Worm (Caenorhabditis elegans) whole organism, L1 larva: Measurements from ENCODE around the gene C32D5.10.

ENCODE experiments used
- C16A3.4 ChIP-seq: fragments of 150-350 bp; optimal IDR thresholded peaks from 2 replicates; lab custom pipeline; 2014; ENCODE audit warnings: missing biosample characterization, missing genetic modification characterization
- aha-1 ChIP-seq: fragments of 150-350 bp; optimal IDR thresholded peaks from 2 replicates; lab custom pipeline; 2014; ENCODE audit warnings: missing biosample characterization, missing genetic modification characterization
- alr-1 ChIP-seq: fragments of 200-800 bp; sonication (Bioruptor generic); optimal IDR thresholded peaks from 2 replicates; lab custom pipeline; 2018; ENCODE audit warnings: borderline replicate concordance, mild to moderate bottlenecking, missing genetic modification characterization, missing compliant biosample characterization
- ama-1 ChIP-seq: fragments of 150-350 bp; optimal IDR thresholded peaks from 2 replicates; lab custom pipeline; 2014
- blmp-1 ChIP-seq: fragments of 150-350 bp; optimal IDR thresholded peaks from 2 replicates; lab custom pipeline; 2014; ENCODE audit warnings: missing biosample characterization, missing genetic modification characterization
- ceh-82 ChIP-seq, 3 experiments: fragments of 150-350 bp in 1 of 3; sonication (generic microtip) in 2 of 3; optimal IDR thresholded peaks; 2 replicates each; lab custom pipeline; 2014 to 2017; ENCODE audit warnings: missing biosample characterization in 3 of 3, missing genetic modification characterization in 3 of 3
- ceh-88 ChIP-seq: fragments of 200-800 bp; sonication (Bioruptor generic); IDR thresholded peaks from 2 replicates; pipeline ENCODE4 v1.3.6; 2022; ENCODE audit warnings: missing genetic modification characterization, missing compliant biosample characterization
- ceh-90 ChIP-seq: sonication (generic microtip); optimal IDR thresholded peaks from 2 replicates; lab custom pipeline; 2016; ENCODE audit warnings: missing genetic modification characterization, missing compliant biosample characterization
- dpl-1 ChIP-seq, 3 experiments: fragments of 150-350 bp in 2 of 3; sonication (generic microtip) in 1 of 3; optimal IDR thresholded peaks; 2 replicates each; lab custom pipeline; 2014 to 2017; ENCODE audit warnings: missing biosample characterization in 3 of 3, missing genetic modification characterization in 3 of 3, missing genetic modification reagents in 3 of 3
- efl-1 ChIP-seq, 4 experiments: fragments of 150-350 bp; optimal IDR thresholded peaks in 3 of 4; peaks in 1 of 4; 1 replicate in 1 of 4; 2 replicates in 3 of 4; lab custom pipeline; 2014; ENCODE audit warnings: missing biosample characterization in 2 of 4, missing genetic modification characterization in 2 of 4, missing genetic modification reagents in 2 of 4
- egl-13 ChIP-seq: sonication (generic microtip); optimal IDR thresholded peaks from 2 replicates; lab custom pipeline; 2016; ENCODE audit warnings: missing genotype, missing genetic modification reagents, missing genetic modification characterization, missing compliant biosample characterization
- elt-2 ChIP-seq: sonication (generic microtip); optimal IDR thresholded peaks from 2 replicates; lab custom pipeline; 2016; ENCODE audit warnings: missing genetic modification characterization, mild to moderate bottlenecking, inconsistent platforms, missing compliant biosample characterization, missing genetic modification reagents
- elt-3 ChIP-seq, 6 experiments: fragments of 150-350 bp in 1 of 6; sonication (generic microtip); optimal IDR thresholded peaks; 2 replicates each; lab custom pipeline; 2017 to 2018; ENCODE audit warnings: missing biosample characterization in 6 of 6, missing genetic modification characterization in 6 of 6, inconsistent platforms in 1 of 6
- fkh-10 ChIP-seq: sonication (generic microtip); optimal IDR thresholded peaks from 2 replicates; lab custom pipeline; 2017; ENCODE audit warnings: missing biosample characterization, missing genetic modification reagents, missing genetic modification characterization
- fkh-4 ChIP-seq: sonication (generic microtip); optimal IDR thresholded peaks from 2 replicates; lab custom pipeline; 2016; ENCODE audit warnings: missing compliant biosample characterization, missing genetic modification characterization, borderline replicate concordance
- fkh-8 ChIP-seq: sonication (generic microtip); optimal IDR thresholded peaks from 2 replicates; lab custom pipeline; 2016; ENCODE audit warnings: mild to moderate bottlenecking, missing genetic modification characterization, missing compliant biosample characterization
- grh-1 ChIP-seq: fragments of 200-800 bp; sonication (Bioruptor generic); IDR thresholded peaks from 2 replicates; pipeline ENCODE4 v1.3.6; 2022; ENCODE audit warnings: missing genetic modification reagents, missing genetic modification characterization, missing compliant biosample characterization
- isw-1 ChIP-seq: fragments of 200-800 bp; sonication (Bioruptor generic); IDR thresholded peaks from 2 replicates; pipeline ENCODE4 v1.3.6; 2022; ENCODE audit warnings: missing genetic modification characterization, missing compliant biosample characterization
- lin-13 ChIP-seq: fragments of 150-350 bp; optimal IDR thresholded peaks from 2 replicates; lab custom pipeline; 2014; ENCODE audit warnings: missing biosample characterization, missing genetic modification reagents, missing genetic modification characterization
- lin-14 ChIP-seq: fragments of 200-800 bp; sonication (Bioruptor generic); optimal IDR thresholded peaks from 2 replicates; lab custom pipeline; 2018; ENCODE audit warnings: mild to moderate bottlenecking, missing genetic modification characterization, moderate library complexity, missing compliant biosample characterization
- lin-35 ChIP-seq, 2 experiments: fragments of 150-350 bp; optimal IDR thresholded peaks; 2 replicates each; lab custom pipeline; 2014; ENCODE audit warnings: missing biosample characterization in 2 of 2, missing genetic modification characterization in 2 of 2, missing genetic modification reagents in 2 of 2
- lin-39 ChIP-seq: fragments of 150-350 bp; optimal IDR thresholded peaks from 2 replicates; lab custom pipeline; 2014; ENCODE audit warnings: missing biosample characterization, missing genetic modification reagents, missing genetic modification characterization
- lsy-2 ChIP-seq, 2 experiments: fragments of 150-350 bp; optimal IDR thresholded peaks; 2 replicates each; lab custom pipeline; 2014; ENCODE audit warnings: missing biosample characterization in 2 of 2, missing genetic modification characterization in 2 of 2
- mab-9 ChIP-seq: fragments of 200-800 bp; sonication (Bioruptor generic); IDR thresholded peaks from 2 replicates; pipeline ENCODE4 v1.3.6; 2022; ENCODE audit warnings: missing genetic modification reagents, missing genetic modification characterization, missing compliant biosample characterization
- mdl-1 ChIP-seq, 2 experiments: fragments of 150-350 bp; optimal IDR thresholded peaks; 2 replicates each; lab custom pipeline; 2014 to 2017; ENCODE audit warnings: missing biosample characterization in 2 of 2, missing genetic modification characterization in 2 of 2, inconsistent platforms in 1 of 2
- mep-1 ChIP-seq: fragments of 150-350 bp; optimal IDR thresholded peaks from 2 replicates; lab custom pipeline; 2014; ENCODE audit warnings: missing biosample characterization, missing genetic modification characterization
- nhr-11 ChIP-seq: fragments of 150-350 bp; optimal IDR thresholded peaks from 2 replicates; lab custom pipeline; 2014; ENCODE audit warnings: missing biosample characterization, missing genetic modification characterization
- nhr-20 ChIP-seq: sonication (generic microtip); optimal IDR thresholded peaks from 2 replicates; lab custom pipeline; 2016; ENCODE audit warnings: mild to moderate bottlenecking, missing genetic modification characterization, missing compliant biosample characterization
- nhr-237 ChIP-seq: fragments of 150-350 bp; optimal IDR thresholded peaks from 2 replicates; lab custom pipeline; 2014; ENCODE audit warnings: missing biosample characterization, missing genetic modification characterization
- nhr-71 ChIP-seq: sonication (generic microtip); optimal IDR thresholded peaks from 2 replicates; lab custom pipeline; 2016; ENCODE audit warnings: mild to moderate bottlenecking, missing genetic modification characterization, moderate library complexity, missing compliant biosample characterization
- nhr-76 ChIP-seq: sonication (generic microtip); optimal IDR thresholded peaks from 2 replicates; lab custom pipeline; 2017; ENCODE audit warnings: missing biosample characterization, missing genetic modification characterization
- nhr-85 ChIP-seq: sonication (generic microtip); peaks from one replicate; lab custom pipeline; 2016; ENCODE audit warnings: missing genetic modification characterization, inconsistent platforms, missing compliant biosample characterization
- pax-3 ChIP-seq: fragments of 200-800 bp; sonication (Bioruptor generic); optimal IDR thresholded peaks from 2 replicates; lab custom pipeline; 2018; ENCODE audit warnings: mild to moderate bottlenecking, missing genetic modification characterization, moderate library complexity, missing compliant biosample characterization
- pqm-1 ChIP-seq: sonication (generic microtip); optimal IDR thresholded peaks from 3 replicates; lab custom pipeline; 2017; ENCODE audit warnings: missing biosample characterization, missing genetic modification characterization
- snu-23 ChIP-seq: sonication (generic microtip); optimal IDR thresholded peaks from 2 replicates; lab custom pipeline; 2016; ENCODE audit warnings: missing genetic modification characterization, missing compliant biosample characterization
- unc-130 ChIP-seq: fragments of 150-350 bp; optimal IDR thresholded peaks from 2 replicates; lab custom pipeline; 2017; ENCODE audit warnings: missing biosample characterization, missing genetic modification characterization, inconsistent platforms
- unc-62 ChIP-seq: fragments of 150-350 bp; optimal IDR thresholded peaks from 2 replicates; lab custom pipeline; 2014; ENCODE audit warnings: missing biosample characterization, missing genetic modification reagents, missing genetic modification characterization
- unc-86 ChIP-seq: sonication (generic microtip); optimal IDR thresholded peaks from 2 replicates; lab custom pipeline; 2016; ENCODE audit warnings: missing genetic modification characterization, missing compliant biosample characterization

The C32D5.10 gene

ce11 chrII:6346551-6347079 lies 5.2 kb downstream of the C32D5.10 start (continued):
- no peak for TF ChIP-seq egl-13 (tag; lab: Kevin White, UChicago)
- peak; percentile 63 for TF ChIP-seq mep-1 (tag; lab: Kevin White, UChicago)
- TF ChIP-seq lin-13 (GFP tag; lab: Kevin White, UChicago), result peak; percentile 64
- TF ChIP-seq nhr-237 (tag; lab: Kevin White, UChicago), result no peak
- no peak for TF ChIP-seq isw-1 (GFP tag; lab: Robert Waterston, UW)
- no peak for TF ChIP-seq ceh-90 (tag; lab: Kevin White, UChicago)
- TF ChIP-seq lin-39, result no peak

DNA sequence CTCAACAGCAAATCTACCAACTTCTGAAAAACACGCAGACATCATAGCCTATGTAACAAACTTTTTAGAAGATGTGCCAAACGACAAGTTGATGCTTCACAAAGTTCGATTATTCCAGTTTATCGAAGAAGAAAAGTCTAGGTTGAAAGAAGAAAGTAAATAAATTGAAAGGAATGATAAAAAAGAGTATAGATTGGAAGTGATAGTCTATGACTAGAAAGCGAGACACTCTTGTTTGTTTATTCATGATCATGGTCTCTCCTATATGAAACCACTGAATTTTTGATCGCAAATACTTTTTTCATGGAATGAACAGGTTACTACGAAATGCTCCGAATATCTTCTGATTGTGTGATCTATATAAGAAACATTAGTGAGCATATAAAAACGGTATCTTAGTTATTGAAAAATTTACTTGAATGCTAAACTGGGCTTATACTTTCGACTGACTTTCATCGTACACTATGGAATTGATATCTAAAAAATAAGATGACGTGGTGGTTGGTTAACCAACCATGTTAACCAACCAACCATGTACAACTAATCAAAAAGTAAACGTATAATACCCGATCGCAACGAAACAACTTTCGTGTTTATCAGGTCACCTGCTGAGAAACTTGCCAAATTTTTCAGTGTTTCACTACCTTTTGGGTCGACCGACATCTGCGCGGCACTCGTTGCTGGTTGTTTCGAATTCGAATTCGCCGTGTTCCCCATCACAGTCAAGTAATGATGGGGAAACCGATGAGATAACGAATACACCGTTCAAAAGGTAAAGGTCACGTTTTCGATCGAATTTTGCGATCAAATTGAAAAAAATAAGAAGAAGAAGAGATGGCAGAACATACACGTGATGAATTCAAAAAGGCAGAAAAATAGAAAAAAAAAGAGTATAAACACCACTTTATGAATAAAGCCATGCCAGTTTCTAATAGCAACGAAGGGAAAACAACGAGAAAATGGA lies 6.3 kb downstream of the C32D5.10 start, which contains the start of gene C32D5.8:
TSS of gene C32D5.8 (minus strand) at position 770 of the 964 bp plus-strand sequence.
- TF ChIP-seq mab-9 (GFP tag; lab: Robert Waterston, UW) (no peak), unc-86 (tag; lab: Kevin White, UChicago) (no peak), nhr-76 (tag; lab: Kevin White, UChicago) (no peak), nhr-85 (tag; lab: Kevin White, UChicago) (peak; percentile 69), mep-1 (tag; lab: Kevin White, UChicago) (peak; percentile 37), unc-62 (GFP tag; lab: Kevin White, UChicago) (no peak), efl-1 (optimal IDR thresholded peaks at IDR 0.05; lab: Kevin White, UChicago) (no peak), efl-1 (GFP tag; optimal IDR thresholded peaks at IDR 0.05 in 1 of 2; lab: Kevin White, UChicago) (peak in 1 of 2 experiments; percentile 79), pax-3 (tag; lab: Kevin White, UChicago) (no peak), alr-1 (tag; lab: Kevin White, UChicago) (no peak), aha-1 (tag; lab: Kevin White, UChicago) (no peak), lsy-2 (tag; optimal IDR thresholded peaks at IDR 0.05; lab: Kevin White, UChicago) (no peak), mdl-1 (tag; optimal IDR thresholded peaks at IDR 0.05; lab: Kevin White, UChicago) (peak in 1 of 2 experiments; percentile 34), C16A3.4 (tag; lab: Kevin White, UChicago) (no peak), lin-14 (GFP tag; lab: Kevin White, UChicago) (peak; percentile 58), ceh-90 (tag; lab: Kevin White, UChicago) (no peak), nhr-20 (tag; lab: Kevin White, UChicago) (peak; percentile 47), ama-1 (peak; percentile 45), snu-23 (GFP tag; lab: Kevin White, UChicago) (peak; percentile 28), elt-3 (tag; optimal IDR thresholded peaks at IDR 0.05; lab: Kevin White, UChicago) (peak in 1 of 6 experiments; percentile 21), fkh-10 (no peak), fkh-8 (tag; lab: Kevin White, UChicago) (peak; percentile 32), pqm-1 (tag; lab: Kevin White, UChicago) (no peak), dpl-1 (GFP tag; optimal IDR thresholded peaks at IDR 0.05; lab: Kevin White, UChicago) (peak in 1 of 3 experiments; percentile 8), unc-130 (tag; lab: Kevin White, UChicago) (no peak), lin-35 (GFP tag; optimal IDR thresholded peaks at IDR 0.05; lab: Kevin White, UChicago) (peak in 1 of 2 experiments; percentile 33), blmp-1 (peak; percentile 37), grh-1 (0 out of 2 replicates have a peak, but pooled peaks have one; percentile 8), nhr-11 (no peak), nhr-71 (tag; lab: Kevin White, UChicago) (peak; percentile 26), elt-2 (tag; lab: Kevin White, UChicago) (peak; percentile 13)

ce11 chrII:6344513-6344912 lies 7.3 kb downstream of the C32D5.10 start:
- TF ChIP-seq ceh-88 (GFP tag; lab: Robert Waterston, UW) (no peak), ceh-82 (tag; optimal IDR thresholded peaks at IDR 0.05; lab: Kevin White, UChicago) (no peak), fkh-4 (tag; lab: Kevin White, UChicago) (no peak)
